Fruit fly (Drosophila melanogaster) whole organism, embryonic: Measurements from ENCODE around the gene dah.

Source experiments
- Ada2b ChIP-seq: fragments of 200-800 bp; sonication (Bioruptor generic); IDR thresholded peaks from 2 replicates; pipeline ENCODE4 v1.3.6; 2022; ENCODE audit warnings: missing biosample characterization, missing genetic modification characterization
- Atf6 ChIP-seq: fragments of 200-800 bp; sonication (Bioruptor generic); IDR thresholded peaks from 2 replicates; pipeline ENCODE4 v1.3.6; 2022; ENCODE audit warnings: missing biosample characterization, missing genetic modification characterization
- B-H1 ChIP-seq: fragments of 200-800 bp; sonication (Bioruptor generic); IDR thresholded peaks from 3 replicates; pipeline ENCODE4 v1.3.6; 2022; ENCODE audit warnings: missing biosample characterization, missing genetic modification characterization
- CG11695 ChIP-seq: fragments of 200-800 bp; sonication (Bioruptor generic); IDR thresholded peaks from 3 replicates; pipeline ENCODE4 v1.3.6; 2022; ENCODE audit warnings: missing biosample characterization, missing genetic modification characterization
- CG13775 ChIP-seq: fragments of 200-800 bp; sonication (Bioruptor generic); optimal IDR thresholded peaks from 3 replicates; lab custom pipeline; 2017; ENCODE audit warnings: missing biosample characterization, mild to moderate bottlenecking, missing genetic modification characterization
- CG14050 ChIP-seq: fragments of 200-800 bp; sonication (Bioruptor generic); IDR thresholded peaks from 3 replicates; pipeline ENCODE4 v1.3.6; 2022; ENCODE audit warnings: missing biosample characterization, missing genetic modification characterization
- CG17802 ChIP-seq: fragments of 200-800 bp; sonication (Bioruptor generic); optimal IDR thresholded peaks from 2 replicates; lab custom pipeline; 2018; ENCODE audit warnings: missing biosample characterization, mild to moderate bottlenecking, missing genetic modification characterization, moderate library complexity
- CG2120 ChIP-seq: fragments of 200-800 bp; sonication (Bioruptor generic); optimal IDR thresholded peaks from 3 replicates; lab custom pipeline; 2016; ENCODE audit warnings: missing biosample characterization, missing genetic modification characterization
- CG2678 ChIP-seq: fragments of 200-800 bp; sonication (Bioruptor generic); optimal IDR thresholded peaks from 3 replicates; lab custom pipeline; 2019; ENCODE audit warnings: missing biosample characterization, mild to moderate bottlenecking, missing genetic modification characterization, moderate library complexity
- CG30403 ChIP-seq: fragments of 200-800 bp; sonication (Bioruptor generic); optimal IDR thresholded peaks from 3 replicates; lab custom pipeline; 2016; ENCODE audit warnings: missing biosample characterization, missing genetic modification characterization
- CG32532 ChIP-seq: fragments of 200-800 bp; sonication (Bioruptor generic); IDR thresholded peaks from 2 replicates; pipeline ENCODE4 v1.3.6; 2022; ENCODE audit warnings: missing biosample characterization, missing genetic modification characterization
- CG3281 ChIP-seq: fragments of 200-800 bp; sonication (Bioruptor generic); optimal IDR thresholded peaks from 3 replicates; lab custom pipeline; 2017; ENCODE audit warnings: missing biosample characterization, mild to moderate bottlenecking, missing genetic modification characterization
- CG34376 ChIP-seq: fragments of 200-800 bp; sonication (Bioruptor generic); optimal IDR thresholded peaks from 2 replicates; lab custom pipeline; 2018; ENCODE audit warnings: missing biosample characterization, mild to moderate bottlenecking, missing genetic modification characterization
- CG4730 ChIP-seq: fragments of 200-800 bp; sonication (Bioruptor generic); IDR thresholded peaks from 2 replicates; pipeline ENCODE4 v1.3.6; 2022; ENCODE audit warnings: missing biosample characterization, missing genetic modification characterization
- CG6854 ChIP-seq: fragments of 200-800 bp; sonication (Bioruptor generic); optimal IDR thresholded peaks from 3 replicates; lab custom pipeline; 2017; ENCODE audit warnings: missing biosample characterization, mild to moderate bottlenecking, missing genetic modification characterization
- CG7271 ChIP-seq: fragments of 200-800 bp; sonication (Bioruptor generic); optimal IDR thresholded peaks from 2 replicates; lab custom pipeline; 2018; ENCODE audit warnings: missing biosample characterization, mild to moderate bottlenecking, missing genetic modification characterization, moderate library complexity
- CG7786 ChIP-seq: fragments of 200-800 bp; sonication (Bioruptor generic); optimal IDR thresholded peaks from 2 replicates; lab custom pipeline; 2016; ENCODE audit warnings: missing biosample characterization, missing genetic modification characterization
- CG7839 ChIP-seq: fragments of 200-800 bp; sonication (Bioruptor generic); optimal IDR thresholded peaks from 3 replicates; lab custom pipeline; 2018; ENCODE audit warnings: missing biosample characterization, mild to moderate bottlenecking, missing genetic modification characterization, moderate library complexity
- CG9215 ChIP-seq: fragments of 200-800 bp; sonication (Bioruptor generic); IDR thresholded peaks from 2 replicates; pipeline ENCODE4 v1.3.6; 2022; ENCODE audit warnings: missing biosample characterization, missing genetic modification characterization
- D19A ChIP-seq: fragments of 200-800 bp; optimal IDR thresholded peaks from 3 replicates; lab custom pipeline; 2019; ENCODE audit warnings: missing biosample characterization, mild to moderate bottlenecking, missing genetic modification characterization, moderate library complexity
- Dbx ChIP-seq: fragments of 200-800 bp; sonication (Bioruptor generic); IDR thresholded peaks from 3 replicates; pipeline ENCODE4 v1.3.6; 2022; ENCODE audit warnings: missing biosample characterization, missing genetic modification characterization
- E2f2 ChIP-seq: fragments of 200-800 bp; sonication (Bioruptor generic); IDR thresholded peaks from 2 replicates; pipeline ENCODE4 v1.3.6; 2022; ENCODE audit warnings: missing biosample characterization, missing genetic modification characterization
- Fer1 ChIP-seq: fragments of 200-800 bp; sonication (Bioruptor generic); optimal IDR thresholded peaks from 2 replicates; lab custom pipeline; 2017; ENCODE audit warnings: missing biosample characterization, mild to moderate bottlenecking, missing genetic modification characterization
- HLH54F ChIP-seq: fragments of 200-800 bp; sonication (Bioruptor generic); optimal IDR thresholded peaks from 3 replicates; lab custom pipeline; 2016; ENCODE audit warnings: missing biosample characterization, missing genetic modification characterization
- Hmr ChIP-seq: fragments of 200-800 bp; sonication (Bioruptor generic); optimal IDR thresholded peaks from 3 replicates; lab custom pipeline; 2017; ENCODE audit warnings: mild to moderate bottlenecking, missing biosample characterization, missing genetic modification reagents, missing genetic modification characterization
- Hsf ChIP-seq: fragments of 200-800 bp; sonication (Bioruptor generic); optimal IDR thresholded peaks from 3 replicates; lab custom pipeline; 2016; ENCODE audit warnings: missing biosample characterization, missing genetic modification characterization
- Lim3 ChIP-seq: fragments of 200-800 bp; sonication (Bioruptor generic); IDR thresholded peaks from 2 replicates; pipeline ENCODE4 v1.3.6; 2022; ENCODE audit warnings: missing biosample characterization, missing genetic modification characterization
- Meics ChIP-seq: fragments of 200-800 bp; sonication (Bioruptor generic); optimal IDR thresholded peaks from 2 replicates; lab custom pipeline; 2017; ENCODE audit warnings: missing biosample characterization, mild to moderate bottlenecking, missing genetic modification characterization
- NFAT ChIP-seq: fragments of 200-800 bp; sonication (Bioruptor generic); IDR thresholded peaks from 2 replicates; pipeline ENCODE4 v1.3.6; 2022; ENCODE audit warnings: missing biosample characterization, missing genetic modification characterization
- PHDP ChIP-seq: fragments of 200-800 bp; sonication (Bioruptor generic); optimal IDR thresholded peaks from 3 replicates; lab custom pipeline; 2018; ENCODE audit warnings: missing biosample characterization, mild to moderate bottlenecking, missing genetic modification characterization, moderate library complexity
- Sox102F ChIP-seq: fragments of 200-800 bp; sonication (Bioruptor generic); optimal IDR thresholded peaks from 2 replicates; lab custom pipeline; 2018; ENCODE audit warnings: missing biosample characterization, mild to moderate bottlenecking, missing genetic modification characterization, moderate library complexity
- Taf1 ChIP-seq: fragments of 200-800 bp; sonication (Bioruptor generic); IDR thresholded peaks from 2 replicates; pipeline ENCODE4 v1.3.6; 2022; ENCODE audit warnings: missing biosample characterization, missing genetic modification characterization
- bowl ChIP-seq: fragments of 200-800 bp; sonication (Bioruptor generic); IDR thresholded peaks from 2 replicates; pipeline ENCODE4 v1.3.6; 2022; ENCODE audit warnings: missing biosample characterization, missing genetic modification characterization
- cg ChIP-seq: fragments of 200-800 bp; sonication (Bioruptor generic); optimal IDR thresholded peaks from 3 replicates; lab custom pipeline; 2019; ENCODE audit warnings: missing biosample characterization, mild to moderate bottlenecking, missing genetic modification characterization, moderate library complexity
- croc ChIP-seq: fragments of 200-800 bp; sonication (Bioruptor generic); conservative IDR thresholded peaks from 3 replicates; pipeline ENCODE4 v1.3.6; 2022; ENCODE audit warnings: missing biosample characterization, missing genetic modification characterization
- disco-r ChIP-seq: fragments of 200-800 bp; sonication (Bioruptor generic); optimal IDR thresholded peaks from 2 replicates; lab custom pipeline; 2016; ENCODE audit warnings: missing biosample characterization, missing genetic modification characterization
- fd96Cb ChIP-seq: fragments of 200-800 bp; sonication (Bioruptor generic); optimal IDR thresholded peaks from 2 replicates; lab custom pipeline; 2018; ENCODE audit warnings: missing biosample characterization, mild to moderate bottlenecking, missing genetic modification characterization, moderate library complexity
- gem ChIP-seq: fragments of 200-800 bp; sonication (Bioruptor generic); optimal IDR thresholded peaks from 2 replicates; lab custom pipeline; 2019; ENCODE audit warnings: missing biosample characterization, mild to moderate bottlenecking, missing genetic modification characterization, moderate library complexity
- gsb-n ChIP-seq: fragments of 200-800 bp; sonication (Bioruptor generic); optimal IDR thresholded peaks from 3 replicates; lab custom pipeline; 2018; ENCODE audit warnings: missing biosample characterization, mild to moderate bottlenecking, missing genetic modification characterization
- hkb ChIP-seq, 2 experiments: fragments of 200-800 bp in 1 of 2; fragments of >200 bp in 1 of 2; sonication (Bioruptor generic) in 1 of 2; IDR thresholded peaks in 1 of 2; optimal IDR thresholded peaks in 1 of 2; 2 replicates each; pipeline versions ENCODE4 v1.3.6 to Lab custom; 2017 to 2022; ENCODE audit warnings: missing biosample characterization in 1 of 2, missing genetic modification characterization in 1 of 2
- ind ChIP-seq: fragments of 200-800 bp; sonication (Bioruptor generic); optimal IDR thresholded peaks from 3 replicates; lab custom pipeline; 2016; ENCODE audit warnings: missing biosample characterization, missing genetic modification characterization
- lilli ChIP-seq: fragments of 200-800 bp; sonication (Bioruptor generic); optimal IDR thresholded peaks from 3 replicates; lab custom pipeline; 2016; ENCODE audit warnings: missing biosample characterization, missing genetic modification characterization
- pan ChIP-seq, 4 experiments: fragments of >200 bp in 3 of 4; fragments of 200-800 bp in 1 of 4; sonication (Bioruptor generic) in 1 of 4; optimal IDR thresholded peaks in 3 of 4; IDR thresholded peaks in 1 of 4; 2 replicates each; pipeline versions ENCODE4 v1.3.6 to Lab custom; 2017 to 2022; ENCODE audit warnings: missing biosample characterization in 2 of 4, missing genetic modification characterization in 2 of 4, mixed read lengths in 1 of 4
- pho ChIP-seq: fragments of 200-800 bp; sonication (Bioruptor generic); optimal IDR thresholded peaks from 2 replicates; lab custom pipeline; 2016; ENCODE audit warnings: missing biosample characterization, missing genetic modification characterization
- scrt ChIP-seq: fragments of 200-800 bp; sonication (Bioruptor generic); optimal IDR thresholded peaks from 2 replicates; lab custom pipeline; 2018; ENCODE audit warnings: missing biosample characterization, mild to moderate bottlenecking, missing genetic modification characterization, moderate library complexity
- slbo ChIP-seq: fragments of 200-800 bp; sonication (Bioruptor generic); IDR thresholded peaks from 2 replicates; pipeline ENCODE4 v1.3.6; 2022; ENCODE audit warnings: missing biosample characterization, missing genetic modification characterization
- tgo ChIP-seq: fragments of 200-800 bp; sonication (Bioruptor generic); IDR thresholded peaks from 3 replicates; pipeline ENCODE4 v1.3.6; 2022; ENCODE audit warnings: missing biosample characterization, missing genetic modification characterization
- tna ChIP-seq: fragments of 200-800 bp; sonication (Bioruptor generic); IDR thresholded peaks from 2 replicates; pipeline ENCODE4 v1.3.6; 2022; ENCODE audit warnings: missing biosample characterization, missing genetic modification characterization; ENCODE audit not compliant: partially characterized antibody
- unc-4 ChIP-seq: fragments of 200-800 bp; sonication (Bioruptor generic); IDR thresholded peaks from 2 replicates; pipeline ENCODE4 v1.3.6; 2022; ENCODE audit warnings: missing biosample characterization, missing genetic modification characterization; ENCODE audit not compliant: partially characterized antibody
- yki ChIP-seq: fragments of >200 bp; optimal IDR thresholded peaks from 3 replicates; lab custom pipeline; 2018

dah gene

DNA sequence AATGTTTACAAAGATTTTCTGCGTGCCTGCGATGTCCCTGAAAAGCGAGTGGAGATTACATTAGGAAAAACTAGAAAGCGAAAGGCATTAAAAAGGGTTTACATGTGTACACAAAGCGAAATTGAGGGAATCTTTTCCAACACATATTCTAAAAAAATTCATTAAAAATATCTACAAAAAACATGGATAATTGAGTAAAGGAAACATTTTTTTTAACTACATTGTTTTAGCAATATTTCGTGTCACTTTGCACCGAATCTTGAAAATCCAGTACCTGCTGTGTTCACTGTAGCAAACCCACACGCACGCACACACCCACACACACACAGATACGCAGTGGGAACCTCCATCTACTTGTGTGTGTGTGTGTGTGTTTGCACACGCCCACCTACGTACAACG is 23.9 kb upstream of the dah start (continued):
- peak; percentile 14 for TF ChIP-seq ind (GFP tag; lab: Kevin White, UChicago)
- peak; percentile 38 for TF ChIP-seq cg (GFP tag; lab: Kevin White, UChicago)
- peak; percentile 12 for TF ChIP-seq CG7786 (GFP tag; lab: Kevin White, UChicago)
- TF ChIP-seq Hmr (GFP tag; lab: Kevin White, UChicago), result peak; percentile 57
- no peak for TF ChIP-seq gsb-n (tag; lab: Kevin White, UChicago)
- TF ChIP-seq lilli, result peak; percentile 41
- peak; percentile 22 for TF ChIP-seq CG3281 (GFP tag; lab: Kevin White, UChicago)
- peak; percentile 33 for TF ChIP-seq CG34376 (GFP tag; lab: Kevin White, UChicago)
- 0 out of 3 replicates have a peak, but pooled peaks have one; percentile 13 for TF ChIP-seq CG14050 (GFP tag; lab: Robert Waterston, UW)
- peak; percentile 20 for TF ChIP-seq CG13775 (GFP tag; lab: Kevin White, UChicago)
- no peak for TF ChIP-seq disco-r (GFP tag; lab: Kevin White, UChicago)
- TF ChIP-seq CG9215, result peak; percentile 23; the same call in 1 of the 2 replicates
- TF ChIP-seq croc (GFP tag; lab: Robert Waterston, UW), result no peak
- TF ChIP-seq Fer1, result peak; percentile 47
- no peak for TF ChIP-seq yki (lab: Kevin White, UChicago)
- peak; percentile 40; the same call in 1 of the 2 replicates for TF ChIP-seq Taf1
- no peak for TF ChIP-seq bowl (GFP tag; lab: Robert Waterston, UW)
- TF ChIP-seq tgo, result peak; percentile 27; the same call in 1 of the 3 replicates
- no peak for TF ChIP-seq hkb (optimal IDR thresholded peaks at IDR 0.05; lab: Kevin White, UChicago)
- peak; percentile 30; the same call in 1 of the 2 replicates for TF ChIP-seq hkb (GFP tag; IDR thresholded peaks at IDR 0.05; lab: Robert Waterston, UW)
- TF ChIP-seq CG7839 (tag; lab: Kevin White, UChicago), result peak; percentile 5
- TF ChIP-seq Dbx (GFP tag; lab: Robert Waterston, UW), result peak; percentile 66
- TF ChIP-seq Lim3 (GFP tag; lab: Robert Waterston, UW), result no peak
- TF ChIP-seq slbo (GFP tag; lab: Robert Waterston, UW), result peak; percentile 72
- peak; percentile 37 for TF ChIP-seq pho (GFP tag; lab: Kevin White, UChicago)
- TF ChIP-seq HLH54F, result peak; percentile 28
- TF ChIP-seq PHDP (tag; lab: Kevin White, UChicago), result peak; percentile 26
- TF ChIP-seq Atf6 (GFP tag; lab: Robert Waterston, UW), result peak; percentile 32; the same call in 1 of the 2 replicates
- TF ChIP-seq CG11695 (GFP tag; lab: Robert Waterston, UW), result peak; percentile 45; the same call in 1 of the 3 replicates
- 0 out of 2 replicates have a peak, but pooled peaks have one; percentile 9 for TF ChIP-seq NFAT (GFP tag; lab: Robert Waterston, UW)
- TF ChIP-seq gem (tag; lab: Kevin White, UChicago), result peak; percentile 47
- peak; percentile 38 for TF ChIP-seq Sox102F (GFP tag; lab: Kevin White, UChicago)
- no peak for TF ChIP-seq CG17802 (tag; lab: Kevin White, UChicago)
- TF ChIP-seq fd96Cb (tag; lab: Kevin White, UChicago), result no peak
- TF ChIP-seq pan (optimal IDR thresholded peaks at IDR 0.05; lab: Kevin White, UChicago), result no peak
- peak in 1 of 2 experiments; percentile 46 for TF ChIP-seq pan (GFP tag; optimal IDR thresholded peaks at IDR 0.05 in 1 of 2, IDR thresholded peaks at IDR 0.05 in 1 of 2)
- TF ChIP-seq CG6854 (GFP tag; lab: Kevin White, UChicago), result peak; percentile 19
- TF ChIP-seq CG30403 (GFP tag; lab: Kevin White, UChicago), result peak; percentile 17
- peak; percentile 54 for TF ChIP-seq CG2678 (tag; lab: Kevin White, UChicago)
- TF ChIP-seq unc-4 (GFP tag; lab: Robert Waterston, UW), result no peak
- 0 out of 2 replicates have a peak, but pooled peaks have one; percentile 12 for TF ChIP-seq CG4730 (GFP tag; lab: Robert Waterston, UW)
- peak; percentile 69 for TF ChIP-seq CG32532 (GFP tag; lab: Robert Waterston, UW)
- peak; percentile 66 for TF ChIP-seq CG2120 (GFP tag; lab: Kevin White, UChicago)
- TF ChIP-seq Meics (GFP tag; lab: Kevin White, UChicago), result peak; percentile 56
- peak; percentile 26; the same call in 2 of the 3 replicates for TF ChIP-seq B-H1 (GFP tag; lab: Robert Waterston, UW)
- TF ChIP-seq Hsf (GFP tag; lab: Kevin White, UChicago), result peak; percentile 7
- TF ChIP-seq Ada2b (GFP tag; lab: Robert Waterston, UW), result peak; percentile 25; the same call in 1 of the 2 replicates
- TF ChIP-seq tna, result no peak
- peak; percentile 28 for TF ChIP-seq scrt (GFP tag; lab: Kevin White, UChicago)
- TF ChIP-seq E2f2 (GFP tag; lab: Robert Waterston, UW), result peak; percentile 33; the same call in 1 of the 2 replicates
- no peak for TF ChIP-seq D19A (tag; lab: Kevin White, UChicago)
- TF ChIP-seq CG7271 (tag; lab: Kevin White, UChicago), result no peak
